Fruit fly (Drosophila melanogaster) whole organism, adult: Measurements from ENCODE around the gene CG16775.
A peak's percentile ranks its signal among the peaks of the same experiment; 100 is the strongest.

Experiments
- CG11617 ChIP-seq: fragments of 200-800 bp; sonication (Bioruptor generic); optimal IDR thresholded peaks from 2 replicates; lab custom pipeline; 2017; ENCODE audit warnings: mild to moderate bottlenecking, missing biosample characterization, missing genetic modification reagents, missing genetic modification characterization
- CG12768 ChIP-seq: fragments of 200-800 bp; sonication (Bioruptor generic); optimal IDR thresholded peaks from 2 replicates; lab custom pipeline; 2017; ENCODE audit warnings: missing biosample characterization, missing genetic modification characterization, mild to moderate bottlenecking, moderate library complexity, missing genetic modification reagents
- CG14711 ChIP-seq: fragments of 200-800 bp; sonication (Bioruptor generic); optimal IDR thresholded peaks from 2 replicates; lab custom pipeline; 2018; ENCODE audit warnings: missing biosample characterization, mild to moderate bottlenecking, missing genetic modification characterization, moderate library complexity
- CG1620 ChIP-seq: fragments of 200-800 bp; sonication (Bioruptor generic); optimal IDR thresholded peaks from 2 replicates; lab custom pipeline; 2016; ENCODE audit warnings: missing biosample characterization, missing genetic modification characterization
- CG33017 ChIP-seq: fragments of 200-800 bp; sonication (Bioruptor generic); optimal IDR thresholded peaks from 2 replicates; lab custom pipeline; 2018; ENCODE audit warnings: missing biosample characterization, mild to moderate bottlenecking, missing genetic modification characterization, moderate library complexity
- CG5204 ChIP-seq: fragments of 200-800 bp; sonication (Bioruptor generic); optimal IDR thresholded peaks from 2 replicates; lab custom pipeline; 2016; ENCODE audit warnings: missing biosample characterization, missing genetic modification characterization
- CG7045 ChIP-seq: fragments of 200-800 bp; sonication (Bioruptor generic); optimal IDR thresholded peaks from 2 replicates; lab custom pipeline; 2017; ENCODE audit warnings: missing biosample characterization, mild to moderate bottlenecking, missing genetic modification characterization
- CG7101 ChIP-seq: fragments of 200-800 bp; sonication (Bioruptor generic); optimal IDR thresholded peaks from 2 replicates; lab custom pipeline; 2018; ENCODE audit warnings: missing biosample characterization, mild to moderate bottlenecking, missing genetic modification characterization, moderate library complexity
- Clk ChIP-seq: fragments of 200-800 bp; sonication (Bioruptor generic); optimal IDR thresholded peaks from 2 replicates; lab custom pipeline; 2017; ENCODE audit warnings: missing biosample characterization, missing genetic modification characterization
- Crg-1 ChIP-seq: fragments of 200-800 bp; sonication (Bioruptor generic); optimal IDR thresholded peaks from 2 replicates; lab custom pipeline; 2016; ENCODE audit warnings: missing biosample characterization, missing genetic modification characterization
- Hr96 ChIP-seq: fragments of 200-800 bp; sonication (Bioruptor generic); optimal IDR thresholded peaks from 2 replicates; lab custom pipeline; 2016; ENCODE audit warnings: missing biosample characterization, missing genetic modification characterization
- Mnt ChIP-seq: fragments of 200-800 bp; sonication (Bioruptor generic); optimal IDR thresholded peaks from 2 replicates; lab custom pipeline; 2016; ENCODE audit warnings: missing biosample characterization, mild to moderate bottlenecking, missing genetic modification characterization
- bab1 ChIP-seq: fragments of 200-800 bp; sonication (Bioruptor generic); optimal IDR thresholded peaks from 3 replicates; lab custom pipeline; 2019; ENCODE audit warnings: missing biosample characterization, mild to moderate bottlenecking, missing genetic modification characterization, moderate library complexity
- cic ChIP-seq: fragments of 200-800 bp; sonication (Bioruptor generic); optimal IDR thresholded peaks from 2 replicates; lab custom pipeline; 2017; ENCODE audit warnings: missing biosample characterization, mild to moderate bottlenecking, missing genetic modification characterization, moderate library complexity
- cnc ChIP-seq, 2 experiments: fragments of >200 bp; optimal IDR thresholded peaks; 2 replicates each; lab custom pipeline; 2017
- kay ChIP-seq: fragments of 200-800 bp; sonication (Bioruptor generic); peaks from one replicate; lab custom pipeline; 2016; ENCODE audit warnings: missing biosample characterization, missing genetic modification characterization, borderline replicate concordance
- ovo ChIP-seq: fragments of 200-800 bp; sonication (Bioruptor generic); optimal IDR thresholded peaks from 2 replicates; lab custom pipeline; 2016; ENCODE audit warnings: missing biosample characterization, missing genetic modification characterization
- pad ChIP-seq: fragments of 200-800 bp; sonication (Bioruptor generic); optimal IDR thresholded peaks from 3 replicates; lab custom pipeline; 2017; ENCODE audit warnings: missing biosample characterization, missing genetic modification characterization, mild to moderate bottlenecking, moderate library complexity, missing genetic modification reagents
- tj ChIP-seq: fragments of 200-800 bp; sonication (Bioruptor generic); optimal IDR thresholded peaks from 3 replicates; lab custom pipeline; 2017; ENCODE audit warnings: missing biosample characterization, mild to moderate bottlenecking, missing genetic modification characterization, moderate library complexity
- toe ChIP-seq: fragments of 200-800 bp; sonication (Bioruptor generic); optimal IDR thresholded peaks from 2 replicates; lab custom pipeline; 2016; ENCODE audit warnings: missing biosample characterization, missing genetic modification characterization

CG16775 gene

dm6 chr3L:17846169-17846981, 40.1 kb downstream of the CG16775 start, which contains the start of the genes MED19 and CG7430:
MED19 (minus strand) TSS chr3L:17846501.
CG7430 (plus strand) TSS chr3L:17846916.
- TF ChIP-seq cnc (optimal IDR thresholded peaks at IDR 0.05; lab: Kevin White, UChicago) (no peak), Crg-1 (GFP tag; lab: Kevin White, UChicago) (no peak), cic (GFP tag; lab: Kevin White, UChicago) (peak; percentile 50), bab1 (GFP tag; lab: Kevin White, UChicago) (peak; percentile 78), pad (GFP tag; lab: Kevin White, UChicago) (peak; percentile 8), Clk (GFP tag; lab: Kevin White, UChicago) (no peak), CG11617 (GFP tag; lab: Kevin White, UChicago) (no peak), CG14711 (tag; lab: Kevin White, UChicago) (peak; percentile 38), tj (GFP tag; lab: Kevin White, UChicago) (peak; percentile 31), Mnt (GFP tag; lab: Kevin White, UChicago) (peak; percentile 58), CG5204 (no peak), toe (GFP tag; lab: Kevin White, UChicago) (no peak), CG33017 (tag; lab: Kevin White, UChicago) (peak; percentile 26), CG7101 (tag; lab: Kevin White, UChicago) (peak; percentile 41), CG12768 (GFP tag; lab: Kevin White, UChicago) (no peak), ovo (GFP tag; lab: Kevin White, UChicago) (no peak), Hr96 (GFP tag; lab: Kevin White, UChicago) (no peak), CG1620 (no peak), CG7045 (no peak), kay (GFP tag; lab: Kevin White, UChicago) (no peak)

- TF ChIP-seq CG1620 (no peak), CG12768 (GFP tag; lab: Kevin White, UChicago) (peak; percentile 10), Crg-1 (GFP tag; lab: Kevin White, UChicago) (no peak), bab1 (GFP tag; lab: Kevin White, UChicago) (no peak)
These were observed 43.3 kb downstream of the CG16775 start, which contains the start of gene CG5567 for dm6 chr3L:17842892-17843703. CG5567 (minus strand) TSS chr3L:17843544.

- TF ChIP-seq kay (GFP tag; lab: Kevin White, UChicago) (no peak), Clk (GFP tag; lab: Kevin White, UChicago) (peak; percentile 31), pad (GFP tag; lab: Kevin White, UChicago) (peak; percentile 98), Crg-1 (GFP tag; lab: Kevin White, UChicago) (no peak), CG11617 (GFP tag; lab: Kevin White, UChicago) (peak; percentile 58), CG7045 (peak; percentile 24), bab1 (GFP tag; lab: Kevin White, UChicago) (peak; percentile 69), CG14711 (tag; lab: Kevin White, UChicago) (peak; percentile 95), tj (GFP tag; lab: Kevin White, UChicago) (peak; percentile 52), Hr96 (GFP tag; lab: Kevin White, UChicago) (peak; percentile 67), Mnt (GFP tag; lab: Kevin White, UChicago) (peak; percentile 44), CG33017 (tag; lab: Kevin White, UChicago) (peak; percentile 57), ovo (GFP tag; lab: Kevin White, UChicago) (no peak), CG7101 (tag; lab: Kevin White, UChicago) (peak; percentile 60), CG12768 (GFP tag; lab: Kevin White, UChicago) (peak; percentile 83), CG5204 (no peak), CG1620 (no peak), toe (GFP tag; lab: Kevin White, UChicago) (peak; percentile 64), cic (GFP tag; lab: Kevin White, UChicago) (peak; percentile 78), cnc (optimal IDR thresholded peaks at IDR 0.05; lab: Kevin White, UChicago) (peak in 1 of 2 experiments; percentile 75)
These were observed 45.3 kb downstream of the CG16775 start, which contains the start of gene CG5577 for dm6 chr3L:17841085-17841606. CG5577 (minus strand) TSS chr3L:17841427.
